In the genomic region with DNA sequence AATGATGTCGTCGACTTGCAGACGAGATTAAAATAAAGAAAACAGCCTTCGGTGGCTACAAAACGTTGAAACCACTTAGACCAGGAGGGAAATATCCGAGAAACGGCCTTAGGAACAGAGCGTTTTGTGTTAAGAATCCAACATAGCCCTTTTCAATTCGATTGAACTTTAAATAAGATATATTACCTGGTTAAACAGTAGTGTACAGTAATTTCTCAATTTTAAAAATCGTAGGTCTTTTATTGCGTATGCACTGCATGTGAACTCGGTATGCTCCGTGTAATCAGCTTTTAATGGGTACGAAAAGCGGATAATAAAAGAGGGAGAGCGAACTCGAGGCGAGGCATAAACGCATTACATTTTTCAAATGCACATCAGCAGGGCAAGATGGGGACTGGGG, we compare ENCODE assay signal across 3 fruit fly cellular contexts.
A peak's percentile ranks its signal among the peaks of the same experiment; 100 is the strongest.
TF ChIP-seq lines count a peak whose summit lies in the region.

No protein-coding gene starts in this region.

- no peak for TF ChIP-seq CTCF in whole organism, embryonic (GFP tag; optimal IDR thresholded peaks at IDR 0.05; lab: Kevin White, UChicago)

TF ChIP-seq in whole organism, embryonic, 481 proteins besides CTCF, POLR2A, EP300 and RAD21 (continues in another document):
- TF ChIP-seq CG1024 (GFP tag; IDR thresholded peaks at IDR 0.05; lab: Robert Waterston, UW) (no peak), az2 (GFP tag; optimal IDR thresholded peaks at IDR 0.05; lab: Kevin White, UChicago) (no peak), Oaz (GFP tag; IDR thresholded peaks at IDR 0.05; lab: Robert Waterston, UW) (no peak), C15 (GFP tag; IDR thresholded peaks at IDR 0.05; lab: Robert Waterston, UW) (no peak), Ptx1 (GFP tag; IDR thresholded peaks at IDR 0.05; lab: Robert Waterston, UW) (0 out of 2 replicates have a peak, but pooled peaks have one; percentile 27), chinmo (GFP tag; IDR thresholded peaks at IDR 0.05; lab: Robert Waterston, UW; ENCODE audit: partially characterized antibody) (no peak), chm (GFP tag; IDR thresholded peaks at IDR 0.05; lab: Robert Waterston, UW) (no peak), CG7745 (tag; optimal IDR thresholded peaks at IDR 0.05; lab: Kevin White, UChicago) (no peak), ssp (GFP tag; IDR thresholded peaks at IDR 0.05; lab: Robert Waterston, UW) (no peak), Hand (GFP tag; optimal IDR thresholded peaks at IDR 0.05; lab: Kevin White, UChicago) (no peak), odd (GFP tag; optimal IDR thresholded peaks at IDR 0.05; lab: Kevin White, UChicago) (no peak), zfh2 (GFP tag; optimal IDR thresholded peaks at IDR 0.05; lab: Kevin White, UChicago) (no peak), ATbp (GFP tag; optimal IDR thresholded peaks at IDR 0.05; lab: Kevin White, UChicago) (no peak), CG12299 (tag; optimal IDR thresholded peaks at IDR 0.05; lab: Kevin White, UChicago) (no peak), prd (optimal IDR thresholded peaks at IDR 0.05; lab: Kevin White, UChicago) (no peak), prd (GFP tag; IDR thresholded peaks at IDR 0.05; lab: Robert Waterston, UW) (no peak), Ada2b (GFP tag; IDR thresholded peaks at IDR 0.05; lab: Robert Waterston, UW) (no peak), CG10462 (GFP tag; optimal IDR thresholded peaks at IDR 0.05; lab: Kevin White, UChicago) (no peak), CG2202 (tag; optimal IDR thresholded peaks at IDR 0.05; lab: Kevin White, UChicago) (no peak), CG18011 (GFP tag; optimal IDR thresholded peaks at IDR 0.05; lab: Kevin White, UChicago) (no peak), jing (GFP tag; optimal IDR thresholded peaks at IDR 0.05; lab: Kevin White, UChicago) (no peak), D19A (tag; optimal IDR thresholded peaks at IDR 0.05; lab: Kevin White, UChicago) (peak; percentile 7), slou (GFP tag; optimal IDR thresholded peaks at IDR 0.05; lab: Kevin White, UChicago) (no peak), zen2 (GFP tag; IDR thresholded peaks at IDR 0.05; lab: Robert Waterston, UW; ENCODE audit: partially characterized antibody) (no peak), CG17829 (tag; optimal IDR thresholded peaks at IDR 0.05; lab: Kevin White, UChicago) (no peak), CG2712 (tag; optimal IDR thresholded peaks at IDR 0.05; lab: Kevin White, UChicago) (peak; percentile 42), CG14014 (GFP tag; IDR thresholded peaks at IDR 0.05; lab: Robert Waterston, UW) (no peak), CG6689 (GFP tag; IDR thresholded peaks at IDR 0.05; lab: Robert Waterston, UW) (0 out of 2 replicates have a peak, but pooled peaks have one; percentile 19), Spps (tag; optimal IDR thresholded peaks at IDR 0.05; lab: Kevin White, UChicago) (no peak), CG15073 (GFP tag; optimal IDR thresholded peaks at IDR 0.05; lab: Kevin White, UChicago) (no peak)

TF ChIP-seq in whole organism, prepupa, 60 proteins besides CTCF, POLR2A, EP300 and RAD21:
- TF ChIP-seq Lpt (GFP tag; optimal IDR thresholded peaks at IDR 0.05; lab: Kevin White, UChicago) (peak; percentile 32), Eip75B (GFP tag; optimal IDR thresholded peaks at IDR 0.05; lab: Kevin White, UChicago) (no peak), CG6854 (GFP tag; optimal IDR thresholded peaks at IDR 0.05; lab: Kevin White, UChicago) (no peak), CG6276 (GFP tag; optimal IDR thresholded peaks at IDR 0.05; lab: Kevin White, UChicago) (peak; percentile 16), CG6163 (GFP tag; IDR thresholded peaks at IDR 0.05; lab: Robert Waterston, UW) (peak; percentile 47; the same call in 1 of the 3 replicates), CG11294 (GFP tag; IDR thresholded peaks at IDR 0.05; lab: Robert Waterston, UW) (no peak), fd85E (GFP tag; optimal IDR thresholded peaks at IDR 0.05; lab: Kevin White, UChicago) (no peak), Eip78C (GFP tag; lab: Kevin White, UChicago) (peak; percentile 73), eg (GFP tag; IDR thresholded peaks at IDR 0.05; lab: Robert Waterston, UW) (peak; percentile 37; the same call in 1 of the 3 replicates), salr (GFP tag; optimal IDR thresholded peaks at IDR 0.05; lab: Kevin White, UChicago) (peak in 1 of 2 experiments; percentile 22), Gug (GFP tag; IDR thresholded peaks at IDR 0.05; lab: Robert Waterston, UW) (peak; percentile 42; the same call in 1 of the 2 replicates), CG6808 (GFP tag; optimal IDR thresholded peaks at IDR 0.05; lab: Kevin White, UChicago) (no peak), Hr4 (GFP tag; optimal IDR thresholded peaks at IDR 0.05; lab: Kevin White, UChicago) (peak; percentile 62), dac (GFP tag; optimal IDR thresholded peaks at IDR 0.05; lab: Kevin White, UChicago) (peak; percentile 15), spab (GFP tag; optimal IDR thresholded peaks at IDR 0.05; lab: Kevin White, UChicago) (no peak), CG4318 (GFP tag; optimal IDR thresholded peaks at IDR 0.05; lab: Kevin White, UChicago) (peak; percentile 51), Smox (GFP tag; optimal IDR thresholded peaks at IDR 0.05; lab: Kevin White, UChicago) (no peak), CG10631 (GFP tag; optimal IDR thresholded peaks at IDR 0.05; lab: Kevin White, UChicago) (peak; percentile 5), Sox14 (GFP tag; optimal IDR thresholded peaks at IDR 0.05; lab: Kevin White, UChicago) (peak; percentile 7), CG32006 (GFP tag; optimal IDR thresholded peaks at IDR 0.05; lab: Kevin White, UChicago) (peak; percentile 70), CG8632 (GFP tag; optimal IDR thresholded peaks at IDR 0.05; lab: Kevin White, UChicago) (no peak), CG16779 (tag; optimal IDR thresholded peaks at IDR 0.05; lab: Kevin White, UChicago) (no peak), Sox15 (GFP tag; optimal IDR thresholded peaks at IDR 0.05; lab: Kevin White, UChicago) (no peak), CG1621 (tag; optimal IDR thresholded peaks at IDR 0.05; lab: Kevin White, UChicago) (no peak), CG8119 (GFP tag; IDR thresholded peaks at IDR 0.05; lab: Robert Waterston, UW) (peak; percentile 58; the same call in 2 of the 3 replicates), OdsH (GFP tag; optimal IDR thresholded peaks at IDR 0.05; lab: Kevin White, UChicago) (peak; percentile 24), CG15336 (GFP tag; IDR thresholded peaks at IDR 0.05; lab: Robert Waterston, UW) (peak; percentile 54), CG3032 (tag; optimal IDR thresholded peaks at IDR 0.05; lab: Kevin White, UChicago) (no peak), Ets21C (GFP tag; optimal IDR thresholded peaks at IDR 0.05; lab: Kevin White, UChicago) (no peak), pdm3 (GFP tag; optimal IDR thresholded peaks at IDR 0.05; lab: Kevin White, UChicago) (peak; percentile 1), net (GFP tag; optimal IDR thresholded peaks at IDR 0.05; lab: Kevin White, UChicago) (no peak)

TF ChIP-seq in whole organism, pupa, 21 proteins besides CTCF, POLR2A, EP300 and RAD21:
- TF ChIP-seq rn (GFP tag; IDR thresholded peaks at IDR 0.05; lab: Robert Waterston, UW) (no peak), CG17806 (tag; optimal IDR thresholded peaks at IDR 0.05; lab: Kevin White, UChicago) (no peak), EcR (GFP tag; optimal IDR thresholded peaks at IDR 0.05; lab: Kevin White, UChicago) (no peak), fd96Ca (GFP tag; IDR thresholded peaks at IDR 0.05; lab: Robert Waterston, UW) (peak; percentile 47; the same call in 1 of the 3 replicates), Pif1A (GFP tag; optimal IDR thresholded peaks at IDR 0.05; lab: Kevin White, UChicago) (peak; percentile 26), Ets98B (GFP tag; IDR thresholded peaks at IDR 0.05; lab: Robert Waterston, UW) (peak; percentile 44; the same call in 1 of the 2 replicates), CG4496 (GFP tag; IDR thresholded peaks at IDR 0.05; lab: Robert Waterston, UW) (peak; percentile 38; the same call in 1 of the 3 replicates), CG10348 (GFP tag; IDR thresholded peaks at IDR 0.05; lab: Robert Waterston, UW) (no peak), Pif1B (GFP tag; optimal IDR thresholded peaks at IDR 0.05; lab: Kevin White, UChicago) (no peak), D1 (tag; optimal IDR thresholded peaks at IDR 0.05; lab: Kevin White, UChicago) (no peak), CG8301 (tag; optimal IDR thresholded peaks at IDR 0.05; lab: Kevin White, UChicago) (peak; percentile 51), CG8159 (tag; optimal IDR thresholded peaks at IDR 0.05; lab: Kevin White, UChicago) (no peak), CG13204 (GFP tag; optimal IDR thresholded peaks at IDR 0.05; lab: Kevin White, UChicago) (no peak), CG14655 (GFP tag; optimal IDR thresholded peaks at IDR 0.05; lab: Kevin White, UChicago) (peak; percentile 74)
